Fruit fly (Drosophila melanogaster): Measurements from ENCODE around the gene PrBP.

PrBP gene

dm6 chr2L:8707522-8707921 is 21.8 kb upstream of the PrBP start:
- TF ChIP-seq svp (GFP tag) (peak; percentile 75), CG16779 (tag; optimal IDR thresholded peaks at IDR 0.05) (no peak), fkh (GFP tag; optimal IDR thresholded peaks at IDR 0.05) (peak; percentile 33)

- TF ChIP-seq fkh (GFP tag; optimal IDR thresholded peaks at IDR 0.05) (peak; percentile 34), Ets21C (GFP tag; optimal IDR thresholded peaks at IDR 0.05) (no peak), vri (GFP tag; optimal IDR thresholded peaks at IDR 0.05) (peak; percentile 92), Eip93F (GFP tag; optimal IDR thresholded peaks at IDR 0.05) (peak; percentile 76), svp (GFP tag) (peak; percentile 94)
Measured at dm6 chr2L:8704648-8705622, 19.2 kb upstream of the PrBP start, which contains the start of gene CatB. Gene CatB (plus strand): TSS chr2L:8705572.

dm6 chr2L:8702907-8703626 is 17.3 kb upstream of the PrBP start:
- TF ChIP-seq pdm3 (GFP tag; optimal IDR thresholded peaks at IDR 0.05) (no peak), Eip78C (GFP tag) (peak; percentile 57), dac (GFP tag; optimal IDR thresholded peaks at IDR 0.05) (no peak), vri (GFP tag; optimal IDR thresholded peaks at IDR 0.05) (no peak), svp (GFP tag) (peak; percentile 97), Sox14 (GFP tag; optimal IDR thresholded peaks at IDR 0.05) (no peak), CG8319 (GFP tag; optimal IDR thresholded peaks at IDR 0.05) (no peak), CG34406 (GFP tag; optimal IDR thresholded peaks at IDR 0.05) (no peak), CG11902 (GFP tag; optimal IDR thresholded peaks at IDR 0.05) (no peak), eg (GFP tag; IDR thresholded peaks at IDR 0.05) (no peak)

- TF ChIP-seq CG6854 (GFP tag; optimal IDR thresholded peaks at IDR 0.05) (no peak), Sox102F (GFP tag; optimal IDR thresholded peaks at IDR 0.05) (no peak), CG1621 (tag; optimal IDR thresholded peaks at IDR 0.05) (no peak), CG11902 (GFP tag; optimal IDR thresholded peaks at IDR 0.05) (no peak), Sox15 (GFP tag; optimal IDR thresholded peaks at IDR 0.05) (no peak), Eip75B (GFP tag; optimal IDR thresholded peaks at IDR 0.05) (no peak), CG4318 (GFP tag; optimal IDR thresholded peaks at IDR 0.05) (no peak), Met (GFP tag; optimal IDR thresholded peaks at IDR 0.05) (no peak), dac (GFP tag; optimal IDR thresholded peaks at IDR 0.05) (no peak), ss (GFP tag; optimal IDR thresholded peaks at IDR 0.05) (peak in 1 of 2 experiments; percentile 41), CG7368 (GFP tag; optimal IDR thresholded peaks at IDR 0.05) (no peak), salr (GFP tag; optimal IDR thresholded peaks at IDR 0.05) (no peak), CG6808 (GFP tag; optimal IDR thresholded peaks at IDR 0.05) (peak; percentile 43), Sox14 (GFP tag; optimal IDR thresholded peaks at IDR 0.05) (no peak), CG11294 (GFP tag; IDR thresholded peaks at IDR 0.05) (no peak), CG8119 (GFP tag; IDR thresholded peaks at IDR 0.05) (no peak), CG16779 (tag; optimal IDR thresholded peaks at IDR 0.05) (no peak), CG6792 (GFP tag; optimal IDR thresholded peaks at IDR 0.05) (no peak), CG6276 (GFP tag; optimal IDR thresholded peaks at IDR 0.05) (peak; percentile 20), CG6163 (GFP tag; IDR thresholded peaks at IDR 0.05) (no peak), Eip93F (GFP tag; optimal IDR thresholded peaks at IDR 0.05) (peak; percentile 8), Eip78C (GFP tag) (peak; percentile 77), OdsH (GFP tag; optimal IDR thresholded peaks at IDR 0.05) (no peak), svp (GFP tag) (peak; percentile 79), achi (GFP tag; optimal IDR thresholded peaks at IDR 0.05) (no peak), CG9139 (GFP tag; optimal IDR thresholded peaks at IDR 0.05) (no peak), CG15336 (GFP tag; IDR thresholded peaks at IDR 0.05) (0 out of 2 replicates have a peak, but pooled peaks have one; percentile 11), fd85E (GFP tag; optimal IDR thresholded peaks at IDR 0.05) (no peak), CG3919 (GFP tag; optimal IDR thresholded peaks at IDR 0.05) (no peak), CG32006 (GFP tag; optimal IDR thresholded peaks at IDR 0.05) (no peak), Smox (GFP tag; optimal IDR thresholded peaks at IDR 0.05) (no peak), Lpt (GFP tag; optimal IDR thresholded peaks at IDR 0.05) (no peak)
Measured at dm6 chr2L:8700870-8701616, 15.3 kb upstream of the PrBP start.

Measured in whole organism, prepupa.